Fruit fly (Drosophila melanogaster): ENCODE data around the gene jar.

Gene jar

DNA sequence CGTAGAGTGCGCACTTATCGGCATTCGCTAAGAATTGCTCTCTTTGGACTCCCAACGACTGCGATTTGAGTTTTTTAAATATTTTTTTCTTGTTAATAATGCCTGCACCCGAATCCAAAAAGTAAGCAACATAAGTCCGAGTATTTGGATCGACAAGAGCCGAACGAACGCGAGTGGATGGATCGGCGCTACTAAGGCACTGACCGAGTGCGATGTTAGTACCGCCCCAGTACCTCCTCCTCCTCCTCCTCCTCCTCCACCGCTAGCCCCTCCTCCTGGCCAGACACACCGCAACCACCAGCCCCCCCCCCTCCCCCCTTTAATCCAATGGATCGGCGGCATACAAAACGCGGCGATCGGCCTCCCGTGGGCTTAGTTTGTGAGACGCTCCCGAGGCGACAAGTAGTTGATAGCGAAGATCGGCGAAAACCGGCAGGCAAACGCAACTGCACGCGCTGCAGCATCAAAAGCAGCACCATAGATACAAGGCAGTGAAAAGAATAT lies 12.6 kb upstream of the jar start, which contains the start of gene CG6356 (continued):
- TF ChIP-seq CG11294 (GFP tag; IDR thresholded peaks at IDR 0.05) = peak; percentile 14; the same call in 1 of the 2 replicates
- no peak for TF ChIP-seq Sox15 (GFP tag; optimal IDR thresholded peaks at IDR 0.05)
- TF ChIP-seq fkh (GFP tag; optimal IDR thresholded peaks at IDR 0.05) = no peak
- peak; percentile 54; the same call in 1 of the 2 replicates for TF ChIP-seq CG15336 (GFP tag; IDR thresholded peaks at IDR 0.05)
- TF ChIP-seq CG10669 (GFP tag; optimal IDR thresholded peaks at IDR 0.05) = no peak
- TF ChIP-seq CG6808 (GFP tag; optimal IDR thresholded peaks at IDR 0.05) = peak; percentile 13
- TF ChIP-seq Hr38 (GFP tag; optimal IDR thresholded peaks at IDR 0.05) = no peak
- TF ChIP-seq Eip75B (GFP tag; optimal IDR thresholded peaks at IDR 0.05) = no peak
- no peak for TF ChIP-seq Sox102F (GFP tag; optimal IDR thresholded peaks at IDR 0.05)
- TF ChIP-seq CG11762 (GFP tag; optimal IDR thresholded peaks at IDR 0.05; ENCODE audit: insufficient read depth) = no peak

DNA sequence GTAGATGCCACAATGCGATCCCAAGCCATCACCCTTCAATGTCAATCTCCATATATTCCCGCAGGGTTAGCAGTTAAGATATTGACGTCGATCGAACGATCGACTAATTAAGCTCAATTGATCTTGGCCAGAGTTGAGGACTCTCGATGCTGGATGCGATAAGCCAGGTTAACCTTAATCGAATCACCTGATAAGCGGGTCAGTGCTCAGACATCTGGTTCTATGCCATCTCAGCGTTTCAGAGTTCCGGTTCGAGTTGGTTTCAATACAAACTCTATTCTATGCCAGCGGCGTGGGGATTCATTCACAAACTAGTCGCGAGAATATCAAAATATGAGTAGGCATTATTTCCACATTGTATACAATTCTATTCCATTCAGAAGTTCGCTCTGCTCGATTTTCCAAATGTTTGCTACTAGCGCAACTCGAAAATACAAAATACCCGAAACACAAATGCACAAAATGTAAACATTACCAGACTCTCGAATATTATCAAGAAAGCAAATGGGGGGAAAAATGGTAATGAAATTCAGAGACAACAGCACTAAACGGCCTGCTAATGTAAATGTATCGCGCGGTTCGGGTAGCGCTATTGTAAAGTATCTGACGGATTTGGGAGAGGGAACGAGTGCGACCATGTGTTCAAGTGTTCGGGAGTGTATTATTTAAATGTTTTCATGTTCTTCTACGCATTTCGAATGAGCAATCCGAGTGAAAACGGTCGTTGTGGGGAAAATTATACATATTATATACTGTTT lies 11.7 kb upstream of the jar start:
- TF ChIP-seq CG3032 (tag; optimal IDR thresholded peaks at IDR 0.05) (no peak), fkh (GFP tag; optimal IDR thresholded peaks at IDR 0.05) (peak; percentile 52), svp (GFP tag) (peak; percentile 80)

DNA sequence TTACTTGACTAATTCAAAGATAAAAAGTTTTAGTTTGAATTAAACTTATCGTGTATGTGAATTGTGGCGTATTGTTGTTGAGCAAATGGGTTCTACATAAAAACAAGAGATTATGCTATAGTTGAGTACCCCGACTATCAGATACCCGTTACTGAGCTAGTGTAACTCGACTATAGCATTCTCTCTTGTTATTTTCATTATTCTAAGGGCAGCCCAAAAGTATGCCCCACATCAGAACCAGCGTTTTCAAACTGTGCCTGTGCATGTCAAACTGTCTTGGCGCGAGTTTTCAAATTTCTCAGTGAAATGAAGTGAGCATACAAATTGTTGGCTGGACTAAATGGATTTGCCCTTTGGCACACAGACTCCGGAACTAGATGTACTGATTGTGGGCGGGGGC lies 8.3 kb upstream of the jar start, which contains the start of gene shps:
Gene shps, plus strand, starts transcription at position 282 of the 400 bp plus-strand sequence.
- TF ChIP-seq CG10631 (GFP tag; optimal IDR thresholded peaks at IDR 0.05) (no peak), svp (GFP tag) (peak; percentile 40), topi (GFP tag; optimal IDR thresholded peaks at IDR 0.05) (no peak), acj6 (GFP tag; optimal IDR thresholded peaks at IDR 0.05) (no peak), achi (GFP tag; optimal IDR thresholded peaks at IDR 0.05) (no peak), CG32006 (GFP tag; optimal IDR thresholded peaks at IDR 0.05) (no peak), net (GFP tag; optimal IDR thresholded peaks at IDR 0.05) (no peak)

DNA sequence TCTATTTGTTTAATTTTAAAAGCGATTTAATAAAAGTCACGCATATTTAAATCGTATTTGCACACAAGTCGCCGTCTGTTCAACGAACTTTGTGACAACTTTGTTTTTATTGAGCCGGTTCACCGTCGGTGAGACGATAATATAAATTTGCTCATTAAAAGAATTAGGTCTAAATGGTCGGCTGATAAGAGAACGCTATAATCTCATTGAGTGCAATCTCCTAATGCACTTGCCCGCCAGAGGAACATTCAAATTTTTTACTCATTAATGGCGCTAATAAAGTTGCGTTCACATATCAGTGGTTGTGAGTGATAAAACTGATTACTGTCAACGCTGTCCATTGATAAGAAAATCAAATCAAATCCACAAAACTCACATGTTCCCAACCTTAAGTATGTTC lies 7.7 kb upstream of the jar start:
- peak; percentile 69 for TF ChIP-seq vri (GFP tag; optimal IDR thresholded peaks at IDR 0.05)
- no peak for TF ChIP-seq OdsH (GFP tag; optimal IDR thresholded peaks at IDR 0.05)
- no peak for TF ChIP-seq svp (GFP tag)

DNA sequence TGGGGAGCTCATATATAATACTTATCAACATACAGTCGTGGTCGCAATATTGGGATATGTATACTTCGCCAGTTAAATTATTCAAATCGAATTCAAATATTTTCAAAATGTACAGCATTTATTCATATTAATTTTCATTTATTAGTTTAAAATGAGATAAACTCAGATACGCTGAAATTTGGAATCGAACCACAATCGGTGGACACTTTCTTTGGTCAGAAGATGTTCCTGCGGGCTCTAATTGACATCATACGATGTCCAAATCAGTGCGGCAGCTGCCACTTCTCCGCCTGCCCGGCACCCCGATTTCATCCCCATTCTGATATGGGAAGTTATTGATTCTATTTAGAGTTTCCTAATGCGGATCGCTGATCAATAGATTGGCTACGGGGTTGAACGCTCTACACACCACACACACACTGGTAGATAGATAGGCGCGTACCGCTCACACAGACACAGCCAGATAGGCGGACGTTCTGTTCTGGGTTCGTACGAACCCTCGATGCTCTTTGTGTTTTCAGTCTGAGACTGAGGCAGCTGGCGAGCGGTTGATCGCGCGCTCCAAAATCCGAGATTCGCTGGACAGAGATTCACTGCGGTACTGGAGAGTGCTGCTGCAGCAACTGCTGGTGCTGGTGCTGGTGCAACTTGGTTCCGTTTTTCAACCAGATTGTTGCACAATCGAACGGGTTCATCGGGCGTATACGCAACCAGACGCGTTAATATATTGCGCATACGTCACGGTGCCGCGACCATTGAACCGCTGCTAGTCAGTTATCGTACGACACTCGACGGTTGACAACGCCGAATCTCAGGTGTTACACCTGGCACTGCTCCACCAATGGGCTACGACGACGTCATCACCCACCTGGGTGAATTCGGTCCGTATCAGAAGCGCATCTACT lies 5.3 kb upstream of the jar start, which contains the start of gene Orct:
Gene Orct, plus strand, starts transcription at position 157 of the 905 bp plus-strand sequence.
- peak; percentile 41; the same call in 1 of the 3 replicates for TF ChIP-seq eg (GFP tag; IDR thresholded peaks at IDR 0.05)
- peak; percentile 76 for TF ChIP-seq Sox102F (GFP tag; optimal IDR thresholded peaks at IDR 0.05)
- TF ChIP-seq CG4318 (GFP tag; optimal IDR thresholded peaks at IDR 0.05) = peak; percentile 52
- TF ChIP-seq Ets21C (GFP tag; optimal IDR thresholded peaks at IDR 0.05) = peak; percentile 5
- TF ChIP-seq CG11294 (GFP tag; IDR thresholded peaks at IDR 0.05) = no peak
- peak; percentile 43; the same call in 1 of the 2 replicates for TF ChIP-seq Gug (GFP tag; IDR thresholded peaks at IDR 0.05)
- peak; percentile 58 for TF ChIP-seq CG31627 (GFP tag; optimal IDR thresholded peaks at IDR 0.05)
- peak; percentile 20 for TF ChIP-seq dac (GFP tag; optimal IDR thresholded peaks at IDR 0.05)
- TF ChIP-seq CG9139 (GFP tag; optimal IDR thresholded peaks at IDR 0.05) = no peak
- TF ChIP-seq CG3032 (tag; optimal IDR thresholded peaks at IDR 0.05) = peak; percentile 60
- TF ChIP-seq Smox (GFP tag; optimal IDR thresholded peaks at IDR 0.05) = peak; percentile 60
- peak; percentile 19 for TF ChIP-seq CG7368 (GFP tag; optimal IDR thresholded peaks at IDR 0.05)
- no peak for TF ChIP-seq CG6854 (GFP tag; optimal IDR thresholded peaks at IDR 0.05)
- TF ChIP-seq CG6792 (GFP tag; optimal IDR thresholded peaks at IDR 0.05) = peak; percentile 65
- TF ChIP-seq fd59A (GFP tag; optimal IDR thresholded peaks at IDR 0.05) = peak; percentile 44
- TF ChIP-seq pdm3 (GFP tag; optimal IDR thresholded peaks at IDR 0.05) = peak; percentile 71
- TF ChIP-seq CG11902 (GFP tag; optimal IDR thresholded peaks at IDR 0.05) = peak; percentile 9
- TF ChIP-seq dsx (GFP tag; optimal IDR thresholded peaks at IDR 0.05; ENCODE audit: poor library complexity, severe bottlenecking) = peak; percentile 13
- TF ChIP-seq topi (GFP tag; optimal IDR thresholded peaks at IDR 0.05) = peak; percentile 71
- TF ChIP-seq CG3919 (GFP tag; optimal IDR thresholded peaks at IDR 0.05) = peak; percentile 39
- TF ChIP-seq CG6276 (GFP tag; optimal IDR thresholded peaks at IDR 0.05) = peak; percentile 44
- peak; percentile 44 for TF ChIP-seq Blimp-1 (GFP tag; optimal IDR thresholded peaks at IDR 0.05)
- TF ChIP-seq Lpt (GFP tag; optimal IDR thresholded peaks at IDR 0.05) = peak; percentile 35
- no peak for TF ChIP-seq fd85E (GFP tag; optimal IDR thresholded peaks at IDR 0.05)
